Worm (Caenorhabditis elegans) whole organism, mixed stage, embryonic: ENCODE data around the gene K02E10.5.

ENCODE experiments used
- ceh-43 ChIP-seq: fragments of 200-800 bp; sonication (Bioruptor generic); optimal IDR thresholded peaks from 2 replicates; lab custom pipeline; 2018; ENCODE audit warnings: mild to moderate bottlenecking, missing genetic modification characterization, moderate library complexity, missing compliant biosample characterization
- elt-3 ChIP-seq: fragments of 150-350 bp; optimal IDR thresholded peaks from 2 replicates; lab custom pipeline; 2014; ENCODE audit warnings: missing biosample characterization, missing genetic modification characterization
- lin-13 ChIP-seq: fragments of 150-350 bp; optimal IDR thresholded peaks from 2 replicates; lab custom pipeline; 2014; ENCODE audit warnings: missing biosample characterization, missing genetic modification characterization
- nhr-237 ChIP-seq: fragments of 150-350 bp; optimal IDR thresholded peaks from 2 replicates; lab custom pipeline; 2014; ENCODE audit warnings: missing biosample characterization, missing genetic modification characterization
- nhr-28 ChIP-seq: fragments of 150-350 bp; optimal IDR thresholded peaks from 2 replicates; lab custom pipeline; 2014; ENCODE audit warnings: missing biosample characterization, missing genetic modification characterization
- pha-4 ChIP-seq: fragments of 150-350 bp; optimal IDR thresholded peaks from 2 replicates; lab custom pipeline; 2018; ENCODE audit warnings: missing biosample characterization, missing genetic modification reagents, missing genetic modification characterization
- sptf-1 ChIP-seq: sonication (generic microtip); optimal IDR thresholded peaks from 2 replicates; lab custom pipeline; 2017; ENCODE audit warnings: mild to moderate bottlenecking, missing genetic modification characterization, moderate library complexity, missing compliant biosample characterization
- unc-39 ChIP-seq: fragments of 150-350 bp; optimal IDR thresholded peaks from 2 replicates; lab custom pipeline; 2014; ENCODE audit warnings: missing biosample characterization, missing genetic modification characterization

DNA sequence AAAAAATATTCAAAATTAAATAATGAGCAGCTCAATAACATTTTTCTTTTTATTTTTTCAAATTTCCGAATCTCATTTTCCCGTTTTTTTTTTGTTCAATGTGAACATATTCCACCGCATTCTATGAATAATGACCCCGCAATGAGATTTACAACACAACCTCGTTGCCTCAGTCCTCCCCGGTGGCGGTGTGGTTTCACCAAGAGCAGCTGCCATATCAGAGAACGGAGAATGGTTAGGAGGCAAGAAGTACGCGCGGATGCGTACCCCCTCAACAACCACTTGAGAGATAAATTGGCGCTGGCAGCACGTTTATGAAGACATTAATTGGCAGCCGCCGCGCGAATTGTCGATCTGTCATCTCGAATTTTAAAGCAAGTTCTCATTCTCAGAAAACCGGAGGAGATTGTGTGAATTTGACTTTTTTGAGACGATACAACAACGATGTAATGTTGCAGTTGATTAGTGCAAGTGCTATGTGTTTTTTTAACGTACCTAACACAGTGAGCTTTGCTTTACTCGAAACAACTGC lies 35.0 kb upstream of the K02E10.5 start:
- TF ChIP-seq nhr-237 (tag; lab: Kevin White, UChicago) (no peak), pha-4 (tag; lab: Kevin White, UChicago) (no peak), elt-3 (tag; lab: Kevin White, UChicago) (no peak), sptf-1 (tag; lab: Kevin White, UChicago) (no peak), lin-13 (tag; lab: Kevin White, UChicago) (no peak), nhr-28 (tag; lab: Kevin White, UChicago) (no peak), unc-39 (tag; lab: Kevin White, UChicago) (no peak), ceh-43 (GFP tag; lab: Kevin White, UChicago) (no peak)
